Fruit fly (Drosophila melanogaster) whole organism, pupa: ENCODE results near the gene tau.

ENCODE experiments used
- CG10348 ChIP-seq: fragments of 200-800 bp; sonication (Bioruptor generic); IDR thresholded peaks from 2 replicates; pipeline ENCODE4 v1.3.6; 2022; ENCODE audit warnings: missing biosample characterization, missing genetic modification characterization
- CG12605 ChIP-seq: fragments of 200-800 bp; sonication (Bioruptor generic); IDR thresholded peaks from 2 replicates; pipeline ENCODE4 v1.3.6; 2022; ENCODE audit warnings: missing biosample characterization, missing genetic modification characterization
- CG13204 ChIP-seq: fragments of 200-800 bp; sonication (Bioruptor generic); optimal IDR thresholded peaks from 2 replicates; lab custom pipeline; 2018; ENCODE audit warnings: missing biosample characterization, mild to moderate bottlenecking, missing genetic modification characterization, moderate library complexity
- CG14655 ChIP-seq: fragments of 200-800 bp; sonication (Bioruptor generic); optimal IDR thresholded peaks from 3 replicates; lab custom pipeline; 2017; ENCODE audit warnings: mild to moderate bottlenecking, missing biosample characterization, missing genetic modification reagents, missing genetic modification characterization
- CG15710 ChIP-seq: fragments of 200-800 bp; sonication (Bioruptor generic); optimal IDR thresholded peaks from 2 replicates; lab custom pipeline; 2018; ENCODE audit warnings: missing biosample characterization, mild to moderate bottlenecking, missing genetic modification characterization, moderate library complexity
- CG17806 ChIP-seq: fragments of 200-800 bp; sonication (Bioruptor generic); optimal IDR thresholded peaks from 2 replicates; lab custom pipeline; 2018; ENCODE audit warnings: missing biosample characterization, mild to moderate bottlenecking, missing genetic modification characterization, moderate library complexity
- CG32121 ChIP-seq: fragments of 200-800 bp; sonication (Bioruptor generic); IDR thresholded peaks from 2 replicates; pipeline ENCODE4 v1.3.6; 2022; ENCODE audit warnings: missing biosample characterization, missing genetic modification characterization
- CG34367 ChIP-seq: fragments of 200-800 bp; sonication (Bioruptor generic); optimal IDR thresholded peaks from 2 replicates; lab custom pipeline; 2018; ENCODE audit warnings: missing biosample characterization, mild to moderate bottlenecking, missing genetic modification characterization
- CG4496 ChIP-seq: fragments of 200-800 bp; sonication (Bioruptor generic); IDR thresholded peaks from 3 replicates; pipeline ENCODE4 v1.3.6; 2022; ENCODE audit warnings: missing biosample characterization, missing genetic modification characterization
- CG8159 ChIP-seq: fragments of 200-800 bp; sonication (Bioruptor generic); optimal IDR thresholded peaks from 3 replicates; lab custom pipeline; 2018; ENCODE audit warnings: missing biosample characterization, mild to moderate bottlenecking, missing genetic modification characterization, moderate library complexity
- CG8301 ChIP-seq: fragments of 200-800 bp; sonication (Bioruptor generic); optimal IDR thresholded peaks from 2 replicates; lab custom pipeline; 2018; ENCODE audit warnings: missing biosample characterization, mild to moderate bottlenecking, missing genetic modification characterization
- CG9948 ChIP-seq: fragments of 200-800 bp; sonication (Bioruptor generic); optimal IDR thresholded peaks from 2 replicates; lab custom pipeline; 2018; ENCODE audit warnings: missing biosample characterization, mild to moderate bottlenecking, missing genetic modification characterization, moderate library complexity
- D1 ChIP-seq: fragments of 200-800 bp; sonication (Bioruptor generic); optimal IDR thresholded peaks from 2 replicates; lab custom pipeline; 2018; ENCODE audit warnings: missing biosample characterization, mild to moderate bottlenecking, missing genetic modification characterization, moderate library complexity
- EcR ChIP-seq: fragments of 200-800 bp; sonication (Bioruptor generic); optimal IDR thresholded peaks from 3 replicates; lab custom pipeline; 2019; ENCODE audit warnings: missing biosample characterization, missing genetic modification characterization, mild to moderate bottlenecking, moderate library complexity, missing genetic modification reagents
- Ets98B ChIP-seq: fragments of 200-800 bp; sonication (Bioruptor generic); IDR thresholded peaks from 2 replicates; pipeline ENCODE4 v1.3.6; 2022; ENCODE audit warnings: missing biosample characterization, missing genetic modification characterization
- Pif1A ChIP-seq: fragments of 200-800 bp; sonication (Bioruptor generic); optimal IDR thresholded peaks from 3 replicates; lab custom pipeline; 2016; ENCODE audit warnings: missing biosample characterization, missing genetic modification characterization
- Pif1B ChIP-seq: fragments of 200-800 bp; sonication (Bioruptor generic); optimal IDR thresholded peaks from 3 replicates; lab custom pipeline; 2016; ENCODE audit warnings: missing biosample characterization, missing genetic modification characterization
- Snoo ChIP-seq: fragments of 200-800 bp; sonication (Bioruptor generic); optimal IDR thresholded peaks from 3 replicates; lab custom pipeline; 2017; ENCODE audit warnings: missing biosample characterization, mild to moderate bottlenecking, missing genetic modification characterization, inconsistent platforms
- fd96Ca ChIP-seq: fragments of 200-800 bp; sonication (Bioruptor generic); IDR thresholded peaks from 3 replicates; pipeline ENCODE4 v1.3.6; 2022; ENCODE audit warnings: missing biosample characterization, missing genetic modification characterization
- gl ChIP-seq: fragments of 200-800 bp; sonication (Bioruptor generic); optimal IDR thresholded peaks from 2 replicates; lab custom pipeline; 2018; ENCODE audit warnings: missing biosample characterization, mild to moderate bottlenecking, missing genetic modification characterization
- rn ChIP-seq: fragments of 200-800 bp; sonication (Bioruptor generic); IDR thresholded peaks from 2 replicates; pipeline ENCODE4 v1.3.6; 2022; ENCODE audit warnings: missing biosample characterization, missing genetic modification characterization

Gene tau

dm6 chr3R:27597258-27597657, 59.5 kb downstream of the tau start:
- no peak for TF ChIP-seq rn (GFP tag; lab: Robert Waterston, UW)
- TF ChIP-seq Snoo = peak; percentile 39
- no peak for TF ChIP-seq Ets98B

- TF ChIP-seq gl (no peak), rn (GFP tag; lab: Robert Waterston, UW) (no peak), CG9948 (tag; lab: Kevin White, UChicago) (no peak), D1 (tag; lab: Kevin White, UChicago) (no peak), CG34367 (tag; lab: Kevin White, UChicago) (no peak), CG14655 (GFP tag; lab: Kevin White, UChicago) (no peak), CG8301 (tag; lab: Kevin White, UChicago) (no peak), Pif1B (GFP tag; lab: Kevin White, UChicago) (no peak), CG15710 (no peak), CG13204 (no peak), CG12605 (no peak), fd96Ca (no peak), CG8159 (tag; lab: Kevin White, UChicago) (no peak), CG32121 (GFP tag; lab: Robert Waterston, UW) (no peak), Ets98B (no peak; the same call in 1 of the 2 replicates), Pif1A (GFP tag; lab: Kevin White, UChicago) (no peak), CG10348 (GFP tag; lab: Robert Waterston, UW) (no peak), CG4496 (no peak), CG17806 (tag; lab: Kevin White, UChicago) (no peak)
Measured at dm6 chr3R:27595979-27596378, 60.8 kb downstream of the tau start, which contains the start of gene CG5639. Gene CG5639 (minus strand): TSS chr3R:27596130.

DNA sequence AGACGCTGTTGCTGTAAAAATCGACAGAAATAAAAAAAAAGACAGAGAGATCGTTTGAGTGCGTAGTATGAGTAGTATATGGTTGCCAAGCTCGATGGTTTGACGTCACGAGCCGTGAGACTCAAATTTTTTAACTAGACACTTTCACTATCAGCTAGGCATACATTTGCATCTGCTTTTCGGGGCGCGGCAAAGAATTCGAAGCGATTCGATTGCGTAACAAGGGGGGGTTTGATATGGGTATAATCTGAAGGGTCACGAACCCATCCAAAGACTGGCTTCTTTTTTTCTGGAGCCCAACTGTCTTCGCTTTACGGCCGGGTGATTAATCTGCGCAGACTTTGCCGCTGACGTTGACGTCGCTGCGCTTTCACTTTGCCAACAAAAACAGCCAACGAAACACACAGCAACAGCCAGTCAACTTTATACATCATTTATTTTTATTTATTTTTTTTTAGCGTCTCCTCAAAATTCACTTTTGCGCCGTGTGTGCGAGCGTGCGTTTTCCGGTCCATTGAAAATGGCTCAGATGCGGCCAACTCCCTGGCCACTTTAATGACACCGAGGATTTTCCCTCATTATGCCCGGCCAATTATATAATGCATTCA, 63.1 kb downstream of the tau start:
- TF ChIP-seq Ets98B = no peak
- no peak for TF ChIP-seq rn (GFP tag; lab: Robert Waterston, UW)
- TF ChIP-seq CG4496 = no peak
- TF ChIP-seq EcR (GFP tag; lab: Kevin White, UChicago) = no peak
- TF ChIP-seq CG9948 (tag; lab: Kevin White, UChicago) = no peak
- TF ChIP-seq D1 (tag; lab: Kevin White, UChicago) = no peak
- TF ChIP-seq CG14655 (GFP tag; lab: Kevin White, UChicago) = no peak
- TF ChIP-seq CG10348 (GFP tag; lab: Robert Waterston, UW) = no peak
- TF ChIP-seq Snoo = no peak
- no peak for TF ChIP-seq Pif1A (GFP tag; lab: Kevin White, UChicago)
- no peak for TF ChIP-seq CG13204

- TF ChIP-seq EcR (GFP tag; lab: Kevin White, UChicago) = no peak
- peak; percentile 1 for TF ChIP-seq Snoo
Measured at dm6 chr3R:27593174-27593573, 63.6 kb downstream of the tau start.
